Worm (Caenorhabditis elegans) whole organism, L1 larva: Measurements from ENCODE around the gene T14B4.5.

Source experiments
- C04F5.9 ChIP-seq: sonication (generic microtip); optimal IDR thresholded peaks from 2 replicates; lab custom pipeline; 2016; ENCODE audit warnings: missing genetic modification characterization, missing compliant biosample characterization
- C16A3.4 ChIP-seq: fragments of 150-350 bp; optimal IDR thresholded peaks from 2 replicates; lab custom pipeline; 2014; ENCODE audit warnings: missing biosample characterization, missing genetic modification characterization
- C34B4.2 ChIP-seq: sonication (generic microtip); optimal IDR thresholded peaks from 2 replicates; lab custom pipeline; 2017; ENCODE audit warnings: mild to moderate bottlenecking, missing genetic modification characterization, missing compliant biosample characterization
- Y116A8C.19 ChIP-seq: sonication (generic microtip); optimal IDR thresholded peaks from 2 replicates; lab custom pipeline; 2016; ENCODE audit warnings: missing compliant biosample characterization, missing genetic modification characterization, borderline replicate concordance
- aha-1 ChIP-seq: fragments of 150-350 bp; optimal IDR thresholded peaks from 2 replicates; lab custom pipeline; 2014; ENCODE audit warnings: missing biosample characterization, missing genetic modification characterization
- aly-2 ChIP-seq: fragments of 150-350 bp; optimal IDR thresholded peaks from 2 replicates; lab custom pipeline; 2014; ENCODE audit warnings: missing biosample characterization, missing genetic modification characterization
- ama-1 ChIP-seq: fragments of 150-350 bp; optimal IDR thresholded peaks from 2 replicates; lab custom pipeline; 2014
- ceh-8 ChIP-seq: fragments of 200-800 bp; sonication (Bioruptor generic); optimal IDR thresholded peaks from 2 replicates; lab custom pipeline; 2018; ENCODE audit warnings: mild to moderate bottlenecking, missing genetic modification characterization, moderate library complexity, missing compliant biosample characterization
- ceh-88 ChIP-seq: fragments of 200-800 bp; sonication (Bioruptor generic); IDR thresholded peaks from 2 replicates; pipeline ENCODE4 v1.3.6; 2022; ENCODE audit warnings: missing genetic modification characterization, missing compliant biosample characterization
- ces-1 ChIP-seq: fragments of 150-350 bp; optimal IDR thresholded peaks from 2 replicates; lab custom pipeline; 2014; ENCODE audit warnings: missing biosample characterization, missing genetic modification reagents, missing genetic modification characterization
- dpl-1 ChIP-seq, 3 experiments: fragments of 150-350 bp in 2 of 3; sonication (generic microtip) in 1 of 3; optimal IDR thresholded peaks; 2 replicates each; lab custom pipeline; 2014 to 2017; ENCODE audit warnings: missing biosample characterization in 3 of 3, missing genetic modification characterization in 3 of 3, missing genetic modification reagents in 3 of 3
- dsc-1 ChIP-seq: sonication (generic microtip); optimal IDR thresholded peaks from 2 replicates; lab custom pipeline; 2016; ENCODE audit warnings: mild to moderate bottlenecking, missing genetic modification characterization, missing compliant biosample characterization
- efl-3 ChIP-seq: fragments of 200-800 bp; sonication (Bioruptor generic); optimal IDR thresholded peaks from 2 replicates; lab custom pipeline; 2018; ENCODE audit warnings: mild to moderate bottlenecking, missing genetic modification characterization, missing compliant biosample characterization
- egl-27 ChIP-seq, 2 experiments: fragments of 150-350 bp in 1 of 2; sonication (generic microtip); optimal IDR thresholded peaks; 3 replicates each; lab custom pipeline; 2017 to 2018; ENCODE audit warnings: missing biosample characterization in 2 of 2, missing genetic modification characterization in 2 of 2, missing genetic modification reagents in 2 of 2
- elt-2 ChIP-seq: sonication (generic microtip); optimal IDR thresholded peaks from 2 replicates; lab custom pipeline; 2016; ENCODE audit warnings: missing genetic modification characterization, mild to moderate bottlenecking, inconsistent platforms, missing compliant biosample characterization, missing genetic modification reagents
- elt-3 ChIP-seq, 6 experiments: fragments of 150-350 bp in 1 of 6; sonication (generic microtip); optimal IDR thresholded peaks; 2 replicates each; lab custom pipeline; 2017 to 2018; ENCODE audit warnings: missing biosample characterization in 6 of 6, missing genetic modification characterization in 6 of 6, inconsistent platforms in 1 of 6
- fkh-10 ChIP-seq: sonication (generic microtip); optimal IDR thresholded peaks from 2 replicates; lab custom pipeline; 2017; ENCODE audit warnings: missing biosample characterization, missing genetic modification reagents, missing genetic modification characterization
- fkh-4 ChIP-seq: sonication (generic microtip); optimal IDR thresholded peaks from 2 replicates; lab custom pipeline; 2016; ENCODE audit warnings: missing compliant biosample characterization, missing genetic modification characterization, borderline replicate concordance
- fkh-8 ChIP-seq: sonication (generic microtip); optimal IDR thresholded peaks from 2 replicates; lab custom pipeline; 2016; ENCODE audit warnings: mild to moderate bottlenecking, missing genetic modification characterization, missing compliant biosample characterization
- fos-1 ChIP-seq: fragments of 150-350 bp; optimal IDR thresholded peaks from 2 replicates; lab custom pipeline; 2014; ENCODE audit warnings: missing biosample characterization, missing genetic modification characterization
- hlh-17 ChIP-seq: fragments of 200-800 bp; sonication (Bioruptor generic); optimal IDR thresholded peaks from 2 replicates; lab custom pipeline; 2018; ENCODE audit warnings: missing genetic modification characterization, mild to moderate bottlenecking, missing compliant biosample characterization, moderate library complexity, borderline replicate concordance
- hlh-4 ChIP-seq: sonication (generic microtip); optimal IDR thresholded peaks from 2 replicates; lab custom pipeline; 2016; ENCODE audit warnings: mild to moderate bottlenecking, missing genetic modification characterization, missing compliant biosample characterization
- irx-1 ChIP-seq: sonication (generic microtip); optimal IDR thresholded peaks from 2 replicates; lab custom pipeline; 2016; ENCODE audit warnings: missing genetic modification characterization, missing compliant biosample characterization
- lin-13 ChIP-seq: fragments of 150-350 bp; optimal IDR thresholded peaks from 2 replicates; lab custom pipeline; 2014; ENCODE audit warnings: missing biosample characterization, missing genetic modification reagents, missing genetic modification characterization
- lin-15B ChIP-seq: fragments of 150-350 bp; sonication (generic microtip); optimal IDR thresholded peaks from 3 replicates; lab custom pipeline; 2014; ENCODE audit warnings: missing biosample characterization, missing genetic modification characterization
- lir-3 ChIP-seq: sonication (generic microtip); optimal IDR thresholded peaks from 2 replicates; lab custom pipeline; 2016; ENCODE audit warnings: mild to moderate bottlenecking, missing genetic modification characterization, moderate library complexity, missing compliant biosample characterization; ENCODE audit not compliant: poor library complexity
- mab-9 ChIP-seq: fragments of 200-800 bp; sonication (Bioruptor generic); IDR thresholded peaks from 2 replicates; pipeline ENCODE4 v1.3.6; 2022; ENCODE audit warnings: missing genetic modification reagents, missing genetic modification characterization, missing compliant biosample characterization
- mef-2 ChIP-seq: fragments of 150-350 bp; optimal IDR thresholded peaks from 2 replicates; lab custom pipeline; 2014; ENCODE audit warnings: missing biosample characterization, missing genetic modification characterization
- mep-1 ChIP-seq: fragments of 150-350 bp; optimal IDR thresholded peaks from 2 replicates; lab custom pipeline; 2014; ENCODE audit warnings: missing biosample characterization, missing genetic modification characterization
- nhr-12 ChIP-seq: sonication (generic microtip); optimal IDR thresholded peaks from 2 replicates; lab custom pipeline; 2017; ENCODE audit warnings: missing biosample characterization, missing genetic modification characterization
- nhr-237 ChIP-seq: fragments of 150-350 bp; optimal IDR thresholded peaks from 2 replicates; lab custom pipeline; 2014; ENCODE audit warnings: missing biosample characterization, missing genetic modification characterization
- nhr-28 ChIP-seq: fragments of 150-350 bp; optimal IDR thresholded peaks from 2 replicates; lab custom pipeline; 2014; ENCODE audit warnings: missing biosample characterization, missing genetic modification characterization
- nhr-84 ChIP-seq: sonication (generic microtip); optimal IDR thresholded peaks from 2 replicates; lab custom pipeline; 2017; ENCODE audit warnings: missing biosample characterization, missing genetic modification characterization
- nhr-90 ChIP-seq: sonication (generic microtip); optimal IDR thresholded peaks from 2 replicates; lab custom pipeline; 2016; ENCODE audit warnings: mild to moderate bottlenecking, missing genetic modification characterization, missing compliant biosample characterization; ENCODE audit not compliant: poor library complexity
- snpc-4 ChIP-seq: fragments of 150-350 bp; optimal IDR thresholded peaks from 2 replicates; lab custom pipeline; 2014; ENCODE audit warnings: missing biosample characterization, missing genetic modification characterization
- sptf-1 ChIP-seq: fragments of 150-350 bp; optimal IDR thresholded peaks from 2 replicates; lab custom pipeline; 2014; ENCODE audit warnings: missing biosample characterization, missing genetic modification characterization
- tlp-1 ChIP-seq: fragments of 150-350 bp; optimal IDR thresholded peaks from 2 replicates; lab custom pipeline; 2014; ENCODE audit warnings: missing biosample characterization, missing genetic modification characterization
- unc-30 ChIP-seq: sonication (generic microtip); optimal IDR thresholded peaks from 2 replicates; lab custom pipeline; 2017; ENCODE audit warnings: missing biosample characterization, missing genetic modification characterization
- unc-62 ChIP-seq: fragments of 150-350 bp; optimal IDR thresholded peaks from 2 replicates; lab custom pipeline; 2014; ENCODE audit warnings: missing biosample characterization, missing genetic modification reagents, missing genetic modification characterization
- zag-1 ChIP-seq: fragments of 150-350 bp; optimal IDR thresholded peaks from 2 replicates; lab custom pipeline; 2014; ENCODE audit warnings: missing biosample characterization, missing genetic modification characterization
- ztf-11 ChIP-seq, 2 experiments: sonication (generic microtip); optimal IDR thresholded peaks; 2 replicates each; lab custom pipeline; 2016 to 2017; ENCODE audit warnings: missing genetic modification characterization in 2 of 2, missing biosample characterization in 1 of 2, missing compliant biosample characterization in 1 of 2
- ztf-4 ChIP-seq: fragments of 150-350 bp; optimal IDR thresholded peaks from 2 replicates; lab custom pipeline; 2014; ENCODE audit warnings: missing biosample characterization, missing genetic modification characterization

Gene T14B4.5

ce11 chrII:6746404-6746803, 29.7 kb downstream of the T14B4.5 start, which contains the start of gene F41G3.5:
F41G3.5 (plus strand) TSS chrII:6746704.
- TF ChIP-seq zag-1 (no peak), tlp-1 (no peak), efl-3 (GFP tag; lab: Kevin White, UChicago) (no peak), unc-62 (no peak), C16A3.4 (tag; lab: Kevin White, UChicago) (no peak), nhr-12 (tag; lab: Kevin White, UChicago) (no peak), lin-13 (no peak), ztf-11 (tag; optimal IDR thresholded peaks at IDR 0.05; lab: Kevin White, UChicago) (no peak), lir-3 (tag; lab: Kevin White, UChicago) (no peak), mab-9 (no peak), fkh-4 (tag; lab: Kevin White, UChicago) (no peak), irx-1 (tag; lab: Kevin White, UChicago) (no peak), ces-1 (no peak), unc-30 (tag; lab: Kevin White, UChicago) (no peak), hlh-17 (GFP tag; lab: Kevin White, UChicago) (no peak), ceh-8 (no peak), aly-2 (tag; lab: Kevin White, UChicago) (no peak), sptf-1 (no peak), aha-1 (tag; lab: Kevin White, UChicago) (no peak), snpc-4 (tag; lab: Kevin White, UChicago) (no peak)

- no peak for TF ChIP-seq efl-3 (GFP tag; lab: Kevin White, UChicago)
Observed at ce11 chrII:6749422-6749821, 32.8 kb downstream of the T14B4.5 start, which contains the start of gene F41G3.10. F41G3.10 (minus strand) TSS chrII:6749522.

ce11 chrII:6750929-6751328, 34.3 kb downstream of the T14B4.5 start, which contains the start of gene F41G3.20:
F41G3.20 (minus strand) TSS chrII:6751029.
- TF ChIP-seq fkh-8 (no peak), fos-1 (tag; lab: Kevin White, UChicago) (no peak), ama-1 (lab: Kevin White, UChicago) (no peak), nhr-28 (tag; lab: Kevin White, UChicago) (no peak), sptf-1 (no peak), dsc-1 (no peak), egl-27 (tag; optimal IDR thresholded peaks at IDR 0.05; lab: Kevin White, UChicago) (no peak), C34B4.2 (tag; lab: Kevin White, UChicago) (no peak), efl-3 (GFP tag; lab: Kevin White, UChicago) (no peak), ceh-8 (no peak), nhr-237 (no peak), nhr-90 (tag; lab: Kevin White, UChicago) (no peak), hlh-4 (tag; lab: Kevin White, UChicago) (no peak), aly-2 (tag; lab: Kevin White, UChicago) (no peak), mef-2 (tag; lab: Kevin White, UChicago) (no peak), lir-3 (tag; lab: Kevin White, UChicago) (no peak), mep-1 (tag; lab: Kevin White, UChicago) (no peak)
- TF ChIP-seq, all 84 proteins: peak for 0

ce11 chrII:6752027-6752426, 35.4 kb downstream of the T14B4.5 start, which contains the start of gene F41G3.19:
F41G3.19 (minus strand) TSS chrII:6752127.
- TF ChIP-seq C04F5.9 (no peak), dpl-1 (GFP tag; optimal IDR thresholded peaks at IDR 0.05; lab: Kevin White, UChicago) (no peak), ceh-88 (GFP tag; lab: Robert Waterston, UW) (no peak), elt-3 (tag; optimal IDR thresholded peaks at IDR 0.05; lab: Kevin White, UChicago) (no peak), elt-2 (tag; lab: Kevin White, UChicago) (no peak), fkh-4 (tag; lab: Kevin White, UChicago) (no peak), ztf-11 (tag; optimal IDR thresholded peaks at IDR 0.05; lab: Kevin White, UChicago) (no peak), dsc-1 (no peak), ztf-4 (tag; lab: Kevin White, UChicago) (no peak), hlh-4 (tag; lab: Kevin White, UChicago) (no peak), lir-3 (tag; lab: Kevin White, UChicago) (no peak), nhr-28 (tag; lab: Kevin White, UChicago) (no peak), Y116A8C.19 (tag; lab: Kevin White, UChicago) (no peak), tlp-1 (no peak), nhr-90 (tag; lab: Kevin White, UChicago) (no peak), nhr-84 (tag; lab: Kevin White, UChicago) (no peak), fkh-10 (no peak), sptf-1 (no peak), lin-15B (tag; lab: Kevin White, UChicago) (no peak), unc-62 (no peak)
